Worm (Caenorhabditis elegans): ENCODE results near the gene K05F6.10.
"Not testable (repeated sequence)": the region's sequence is repeated elsewhere in the genome, so short reads cannot be mapped to it uniquely, and the experiment has no call there.

The K05F6.10 gene

DNA sequence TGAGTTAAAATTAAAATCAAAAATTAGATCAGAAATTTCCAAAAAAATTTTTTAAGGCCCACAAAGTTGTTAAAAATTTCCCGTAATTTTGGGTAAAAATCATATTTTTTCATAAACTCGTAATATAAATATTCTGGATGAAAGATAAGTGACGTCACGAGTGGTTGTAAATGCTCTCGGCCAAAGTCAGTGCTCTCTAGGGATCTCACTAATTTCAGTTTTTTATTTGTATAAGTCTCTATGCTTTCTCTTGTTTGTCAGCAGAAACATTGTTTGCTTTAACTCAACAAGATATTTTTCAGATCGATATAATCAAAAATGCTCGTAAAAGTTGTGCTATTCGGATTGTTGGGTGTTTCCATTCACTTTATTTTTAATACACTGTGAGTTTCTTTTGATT is 32.7 kb downstream of the K05F6.10 start, which contains the start of gene K05F6.4:
Gene K05F6.4, plus strand, starts transcription at position 301 of the 400 bp plus-strand sequence.
- not testable (repeated sequence) for TF ChIP-seq nhr-237, ceh-28, skn-1 (tag; optimal IDR thresholded peaks at IDR 0.05)

DNA sequence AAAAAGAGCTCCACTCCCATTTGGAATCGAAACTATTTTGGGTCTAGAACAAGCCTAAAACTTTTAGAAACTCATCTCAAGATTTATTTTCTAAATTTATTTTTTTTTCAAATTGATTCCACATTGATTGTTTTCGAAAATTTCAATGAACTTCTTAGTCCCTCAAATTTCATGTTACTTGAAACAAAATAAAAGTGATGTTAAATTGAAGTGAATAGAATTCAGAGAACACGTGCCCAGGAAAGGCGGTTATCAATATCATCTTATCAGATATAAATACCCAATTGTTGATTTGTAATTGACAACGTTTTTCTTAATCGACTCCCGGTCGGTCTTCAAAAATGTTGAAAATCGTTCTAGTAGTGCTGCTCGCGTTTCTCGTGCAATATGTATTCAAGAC is 35.3 kb downstream of the K05F6.10 start, which contains the start of gene poml-4:
Gene poml-4, plus strand, starts transcription at position 301 of the 400 bp plus-strand sequence.
- TF ChIP-seq snpc-4, jun-1, elt-1 (tag; optimal IDR thresholded peaks at IDR 0.05): not testable (repeated sequence)

- TF ChIP-seq ZK546.5 (tag; optimal IDR thresholded peaks at IDR 0.05) (no peak), nhr-25 (tag; optimal IDR thresholded peaks at IDR 0.05) (no peak), mdl-1 (tag; optimal IDR thresholded peaks at IDR 0.05) (no peak), lin-15B (tag; optimal IDR thresholded peaks at IDR 0.05) (no peak), nhr-237 (tag; optimal IDR thresholded peaks at IDR 0.05) (no peak)
Observed at ce11 chrII:1538589-1538988, 37.3 kb downstream of the K05F6.10 start, which contains the start of gene fbxb-44. Gene fbxb-44 (plus strand): TSS chrII:1538889.

DNA sequence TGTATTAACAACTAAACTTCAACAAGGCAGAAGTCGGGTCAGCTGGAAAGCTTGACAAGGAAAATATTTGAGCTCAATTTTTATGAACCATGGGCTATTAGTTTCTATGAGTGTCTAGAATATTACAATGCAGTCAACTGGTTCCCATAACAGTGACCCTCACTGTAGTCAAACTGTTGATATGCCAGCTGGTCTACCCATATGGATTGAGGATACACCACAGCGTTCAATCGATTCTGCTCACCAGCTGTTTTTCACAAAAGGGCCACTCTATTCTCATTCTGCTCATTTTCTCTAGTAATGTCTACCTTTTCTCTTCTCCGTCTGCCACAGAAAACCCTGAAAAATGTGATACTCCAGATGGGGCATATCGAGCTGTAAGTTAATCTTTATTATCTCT is 38.6 kb downstream of the K05F6.10 start, which contains the start of gene fbxb-42:
Gene fbxb-42, plus strand, starts transcription at position 301 of the 400 bp plus-strand sequence.
- no peak for TF ChIP-seq ceh-82 (tag; optimal IDR thresholded peaks at IDR 0.05)
- no peak for TF ChIP-seq daf-12 (tag; optimal IDR thresholded peaks at IDR 0.05)
- TF ChIP-seq nhr-237 (tag; optimal IDR thresholded peaks at IDR 0.05) = no peak
- no peak for TF ChIP-seq nhr-25 (tag; optimal IDR thresholded peaks at IDR 0.05)
- no peak for TF ChIP-seq nfya-1 (tag; optimal IDR thresholded peaks at IDR 0.05; ENCODE audit: insufficient read depth)
- TF ChIP-seq nhr-23 (tag; optimal IDR thresholded peaks at IDR 0.05) = no peak
- TF ChIP-seq nhr-77 (tag; optimal IDR thresholded peaks at IDR 0.05) = no peak
- TF ChIP-seq unc-62 (GFP tag; optimal IDR thresholded peaks at IDR 0.05) = no peak
- TF ChIP-seq jun-1 (tag; optimal IDR thresholded peaks at IDR 0.05) = no peak
- TF ChIP-seq lin-39 (tag; optimal IDR thresholded peaks at IDR 0.05) = no peak
- no peak for TF ChIP-seq ama-1 (optimal IDR thresholded peaks at IDR 0.05)
- no peak for TF ChIP-seq nhr-76 (tag; optimal IDR thresholded peaks at IDR 0.05)
- no peak for TF ChIP-seq ceh-9 (tag; optimal IDR thresholded peaks at IDR 0.05)
- TF ChIP-seq elt-2 (tag; optimal IDR thresholded peaks at IDR 0.05) = no peak
- TF ChIP-seq egl-5 (tag; optimal IDR thresholded peaks at IDR 0.05) = no peak
- TF ChIP-seq fkh-2 (tag; optimal IDR thresholded peaks at IDR 0.05) = no peak
- no peak for TF ChIP-seq elt-1 (tag; optimal IDR thresholded peaks at IDR 0.05)
- no peak for TF ChIP-seq mdl-1 (tag; optimal IDR thresholded peaks at IDR 0.05)
- TF ChIP-seq ceh-16 (tag; optimal IDR thresholded peaks at IDR 0.05) = no peak

- no peak for TF ChIP-seq ztf-11 (tag; optimal IDR thresholded peaks at IDR 0.05)
- TF ChIP-seq nhr-67 (tag; optimal IDR thresholded peaks at IDR 0.05) = no peak
- no peak for TF ChIP-seq skn-1 (tag; optimal IDR thresholded peaks at IDR 0.05)
- TF ChIP-seq snpc-4 (tag; optimal IDR thresholded peaks at IDR 0.05) = no peak
- no peak for TF ChIP-seq unc-39 (tag; optimal IDR thresholded peaks at IDR 0.05)
- no peak for TF ChIP-seq fkh-2 (tag; optimal IDR thresholded peaks at IDR 0.05)
- TF ChIP-seq lin-15B (tag; optimal IDR thresholded peaks at IDR 0.05) = no peak
- no peak for TF ChIP-seq eor-1 (tag; optimal IDR thresholded peaks at IDR 0.05)
- TF ChIP-seq nhr-43 (tag; optimal IDR thresholded peaks at IDR 0.05; ENCODE audit: poor library complexity, severe bottlenecking) = no peak
- no peak for TF ChIP-seq tbx-2 (tag; optimal IDR thresholded peaks at IDR 0.05)
- TF ChIP-seq fkh-10 (GFP tag; optimal IDR thresholded peaks at IDR 0.05) = no peak
- TF ChIP-seq lin-39 (tag; optimal IDR thresholded peaks at IDR 0.05) = no peak
- TF ChIP-seq nhr-25 (tag; optimal IDR thresholded peaks at IDR 0.05) = no peak
- no peak for TF ChIP-seq ceh-9 (tag; optimal IDR thresholded peaks at IDR 0.05)
- TF ChIP-seq nhr-76 (tag; optimal IDR thresholded peaks at IDR 0.05) = no peak
- TF ChIP-seq nhr-11 (tag; optimal IDR thresholded peaks at IDR 0.05) = no peak
- TF ChIP-seq ceh-82 (tag; optimal IDR thresholded peaks at IDR 0.05) = no peak
- no peak for TF ChIP-seq jun-1 (tag; optimal IDR thresholded peaks at IDR 0.05)
- TF ChIP-seq nfya-1 (tag; optimal IDR thresholded peaks at IDR 0.05; ENCODE audit: insufficient read depth) = no peak
Observed at ce11 chrII:1535931-1536330, 40.0 kb downstream of the K05F6.10 start, which contains the start of gene fbxb-43. Gene fbxb-43 (plus strand): TSS chrII:1536231.

- TF ChIP-seq nhr-28 (tag; optimal IDR thresholded peaks at IDR 0.05) (no peak), snpc-4 (tag; optimal IDR thresholded peaks at IDR 0.05) (no peak), nhr-76 (tag; optimal IDR thresholded peaks at IDR 0.05) (no peak), ztf-11 (tag; optimal IDR thresholded peaks at IDR 0.05) (no peak), sea-2 (GFP tag; optimal IDR thresholded peaks at IDR 0.05) (no peak), fos-1 (tag; optimal IDR thresholded peaks at IDR 0.05) (no peak), ceh-16 (tag; optimal IDR thresholded peaks at IDR 0.05) (no peak), nfya-1 (tag; optimal IDR thresholded peaks at IDR 0.05; ENCODE audit: insufficient read depth) (no peak), nhr-23 (tag; optimal IDR thresholded peaks at IDR 0.05) (no peak), unc-39 (tag; optimal IDR thresholded peaks at IDR 0.05) (no peak), daf-12 (tag; optimal IDR thresholded peaks at IDR 0.05) (no peak), hmg-11 (tag; optimal IDR thresholded peaks at IDR 0.05) (no peak), nhr-12 (tag; optimal IDR thresholded peaks at IDR 0.05) (no peak), zag-1 (tag; optimal IDR thresholded peaks at IDR 0.05) (no peak), ceh-28 (tag; optimal IDR thresholded peaks at IDR 0.05) (no peak), nhr-11 (tag; optimal IDR thresholded peaks at IDR 0.05) (no peak), elt-1 (tag; optimal IDR thresholded peaks at IDR 0.05) (no peak), mml-1 (tag; optimal IDR thresholded peaks at IDR 0.05) (no peak)
Observed at ce11 chrII:1529057-1529456, 46.9 kb downstream of the K05F6.10 start, which contains the start of gene Y51H7BR.4. Gene Y51H7BR.4 (plus strand): TSS chrII:1529357.

Data from whole organism, L3 larva.